Worm (Caenorhabditis elegans) whole organism, L4 larva: ENCODE measurements around the gene C45G9.8.

Experiments used
- D1046.2 ChIP-seq: fragments of 200-800 bp; sonication (Bioruptor generic); IDR thresholded peaks from 2 replicates; pipeline ENCODE4 v1.3.6; 2022; ENCODE audit warnings: missing genetic modification characterization, missing compliant biosample characterization
- F26F4.8 ChIP-seq: fragments of 200-800 bp; sonication (Bioruptor generic); conservative IDR thresholded peaks from 2 replicates; pipeline ENCODE4 v1.3.6; 2022; ENCODE audit warnings: missing genetic modification characterization, missing compliant biosample characterization
- T20F7.1 ChIP-seq: fragments of 200-800 bp; sonication (Bioruptor generic); optimal IDR thresholded peaks from 2 replicates; lab custom pipeline; 2018; ENCODE audit warnings: mild to moderate bottlenecking, missing genetic modification characterization, missing compliant biosample characterization
- Y48G9A.11 ChIP-seq: fragments of 200-800 bp; sonication (Bioruptor generic); IDR thresholded peaks from 2 replicates; pipeline ENCODE4 v1.3.6; 2022; ENCODE audit warnings: missing genetic modification reagents, missing genetic modification characterization, missing compliant biosample characterization
- Y75B8A.6 ChIP-seq: fragments of 200-800 bp; sonication (Bioruptor generic); IDR thresholded peaks from 2 replicates; pipeline ENCODE4 v1.3.6; 2022; ENCODE audit warnings: missing genetic modification reagents, missing genetic modification characterization, missing compliant biosample characterization
- ZK546.5 ChIP-seq, 2 experiments: sonication (generic microtip); optimal IDR thresholded peaks; 2 replicates each; lab custom pipeline; 2017; ENCODE audit warnings: missing biosample characterization in 2 of 2, missing genetic modification characterization in 2 of 2
- aly-2 ChIP-seq: sonication (generic microtip); optimal IDR thresholded peaks from 2 replicates; lab custom pipeline; 2018; ENCODE audit warnings: missing biosample characterization, missing genetic modification characterization
- ceh-82 ChIP-seq: sonication (generic microtip); optimal IDR thresholded peaks from 2 replicates; lab custom pipeline; 2017; ENCODE audit warnings: missing biosample characterization, missing genetic modification characterization
- ctbp-1 ChIP-seq: fragments of 200-800 bp; sonication (Bioruptor generic); IDR thresholded peaks from 2 replicates; pipeline ENCODE4 v1.3.6; 2022; ENCODE audit warnings: missing genetic modification reagents, missing genetic modification characterization, missing compliant biosample characterization
- daf-16 ChIP-seq, 3 experiments: sonication (generic microtip); optimal IDR thresholded peaks; 2 replicates each; lab custom pipeline; 2016 to 2017; ENCODE audit warnings: missing genetic modification characterization in 3 of 3, missing genetic modification reagents in 3 of 3, mild to moderate bottlenecking in 2 of 3, missing compliant biosample characterization in 2 of 3, missing biosample characterization in 1 of 3, moderate library complexity in 1 of 3
- daf-19 ChIP-seq: fragments of 200-800 bp; sonication (Bioruptor generic); conservative IDR thresholded peaks from 2 replicates; pipeline ENCODE4 v1.3.6; 2022; ENCODE audit warnings: missing genetic modification characterization, missing compliant biosample characterization
- daf-8 ChIP-seq: fragments of 200-800 bp; sonication (Bioruptor generic); IDR thresholded peaks from 2 replicates; pipeline ENCODE4 v1.3.6; 2022; ENCODE audit warnings: missing genetic modification characterization, missing compliant biosample characterization
- dmd-8 ChIP-seq: fragments of 200-800 bp; sonication (Bioruptor generic); IDR thresholded peaks from 2 replicates; pipeline ENCODE4 v1.3.6; 2022; ENCODE audit warnings: missing genetic modification characterization, missing compliant biosample characterization
- dmd-9 ChIP-seq: fragments of 200-800 bp; sonication (Bioruptor generic); IDR thresholded peaks from 2 replicates; pipeline ENCODE4 v1.3.6; 2022; ENCODE audit warnings: missing genetic modification reagents, missing genetic modification characterization, missing compliant biosample characterization
- dpl-1 ChIP-seq: fragments of 150-350 bp; optimal IDR thresholded peaks from 2 replicates; lab custom pipeline; 2014; ENCODE audit warnings: missing biosample characterization, missing genetic modification reagents, missing genetic modification characterization
- duxl-1 ChIP-seq: sonication (generic microtip); optimal IDR thresholded peaks from 2 replicates; lab custom pipeline; 2016; ENCODE audit warnings: mild to moderate bottlenecking, missing genetic modification characterization, moderate library complexity, missing compliant biosample characterization; ENCODE audit not compliant: poor library complexity
- dve-1 ChIP-seq: sonication (generic microtip); optimal IDR thresholded peaks from 2 replicates; lab custom pipeline; 2017; ENCODE audit warnings: antibody characterized with exemption, mild to moderate bottlenecking, missing genetic modification characterization, missing compliant biosample characterization; ENCODE audit not compliant: insufficient read depth
- egl-27 ChIP-seq: sonication (generic microtip); optimal IDR thresholded peaks from 3 replicates; lab custom pipeline; 2017; ENCODE audit warnings: missing biosample characterization, missing genetic modification reagents, missing genetic modification characterization
- egl-43 ChIP-seq: fragments of 200-800 bp; sonication (Bioruptor generic); IDR thresholded peaks from 2 replicates; pipeline ENCODE4 v1.3.6; 2022; ENCODE audit warnings: missing genetic modification reagents, missing genetic modification characterization, missing compliant biosample characterization
- fos-1 ChIP-seq: fragments of 150-350 bp; optimal IDR thresholded peaks from 2 replicates; lab custom pipeline; 2014; ENCODE audit warnings: missing biosample characterization, missing genetic modification characterization
- gei-8 ChIP-seq: fragments of 200-800 bp; sonication (Bioruptor generic); optimal IDR thresholded peaks from 2 replicates; lab custom pipeline; 2018; ENCODE audit warnings: mild to moderate bottlenecking, missing genetic modification characterization, missing compliant biosample characterization
- hlh-30 ChIP-seq: sonication (generic microtip); optimal IDR thresholded peaks from 2 replicates; lab custom pipeline; 2017; ENCODE audit warnings: antibody characterized with exemption, mild to moderate bottlenecking, missing genetic modification characterization, missing compliant biosample characterization; ENCODE audit not compliant: insufficient read depth
- hmg-1.1 ChIP-seq: fragments of 200-800 bp; sonication (Bioruptor generic); IDR thresholded peaks from 2 replicates; pipeline ENCODE4 v1.3.6; 2022; ENCODE audit warnings: missing genetic modification reagents, missing genetic modification characterization, missing compliant biosample characterization
- jun-1 ChIP-seq: fragments of 150-350 bp; optimal IDR thresholded peaks from 2 replicates; lab custom pipeline; 2014; ENCODE audit warnings: missing biosample characterization, missing genetic modification reagents, missing genetic modification characterization
- lin-1 ChIP-seq: fragments of 200-800 bp; sonication (Bioruptor generic); IDR thresholded peaks from 2 replicates; pipeline ENCODE4 v1.3.6; 2022; ENCODE audit warnings: missing genetic modification reagents, missing genetic modification characterization, missing compliant biosample characterization
- lin-13 ChIP-seq: fragments of 150-350 bp; optimal IDR thresholded peaks from 2 replicates; lab custom pipeline; 2014; ENCODE audit warnings: missing biosample characterization, missing genetic modification reagents, missing genetic modification characterization
- lin-29 ChIP-seq: fragments of 200-800 bp; sonication (Bioruptor generic); IDR thresholded peaks from 2 replicates; pipeline ENCODE4 v1.3.6; 2022; ENCODE audit warnings: missing genetic modification reagents, missing genetic modification characterization, missing compliant biosample characterization
- lin-38 ChIP-seq: fragments of 200-800 bp; sonication (Bioruptor generic); IDR thresholded peaks from 2 replicates; pipeline ENCODE4 v1.3.6; 2022; ENCODE audit warnings: missing genetic modification reagents, missing genetic modification characterization, missing compliant biosample characterization
- madf-9 ChIP-seq: fragments of 200-800 bp; sonication (Bioruptor generic); conservative IDR thresholded peaks from 2 replicates; pipeline ENCODE4 v1.3.6; 2022; ENCODE audit warnings: missing genetic modification reagents, missing genetic modification characterization, missing compliant biosample characterization
- mdl-1 ChIP-seq, 2 experiments: fragments of 150-350 bp in 1 of 2; sonication (generic microtip) in 1 of 2; optimal IDR thresholded peaks; 2 replicates each; lab custom pipeline; 2014 to 2017; ENCODE audit warnings: missing biosample characterization in 2 of 2, missing genetic modification characterization in 2 of 2
- mdt-29 ChIP-seq: fragments of 200-800 bp; sonication (Bioruptor generic); IDR thresholded peaks from 2 replicates; pipeline ENCODE4 v1.3.6; 2022; ENCODE audit warnings: missing genetic modification reagents, missing genetic modification characterization, missing compliant biosample characterization
- mep-1 ChIP-seq: fragments of 150-350 bp; sonication (generic microtip); optimal IDR thresholded peaks from 3 replicates; lab custom pipeline; 2014; ENCODE audit warnings: missing biosample characterization, missing genetic modification characterization
- mes-2 ChIP-seq: sonication (generic microtip); optimal IDR thresholded peaks from 2 replicates; lab custom pipeline; 2016; ENCODE audit warnings: missing genotype, mild to moderate bottlenecking, missing genetic modification characterization, missing compliant biosample characterization; ENCODE audit not compliant: poor library complexity, severe bottlenecking
- mxl-2 ChIP-seq: fragments of 200-800 bp; sonication (Bioruptor generic); conservative IDR thresholded peaks from 2 replicates; pipeline ENCODE4 v1.3.6; 2022; ENCODE audit warnings: missing genetic modification reagents, missing genetic modification characterization, missing compliant biosample characterization
- nhr-11 ChIP-seq: fragments of 150-350 bp; optimal IDR thresholded peaks from 2 replicates; lab custom pipeline; 2014; ENCODE audit warnings: missing biosample characterization, missing genetic modification characterization
- nhr-111 ChIP-seq: fragments of 200-800 bp; sonication (Bioruptor generic); optimal IDR thresholded peaks from 2 replicates; lab custom pipeline; 2018; ENCODE audit warnings: mild to moderate bottlenecking, missing genetic modification characterization, missing compliant biosample characterization
- nhr-42 ChIP-seq: fragments of 200-800 bp; sonication (Bioruptor generic); IDR thresholded peaks from 2 replicates; pipeline ENCODE4 v1.3.6; 2022; ENCODE audit warnings: missing genetic modification characterization, missing compliant biosample characterization
- pha-4 ChIP-seq, 2 experiments: fragments of 150-350 bp in 1 of 2; fragments of 200-800 bp in 1 of 2; sonication (Bioruptor generic) in 1 of 2; IDR thresholded peaks in 1 of 2; optimal IDR thresholded peaks in 1 of 2; 2 replicates each; pipeline versions ENCODE4 v1.3.6 to Lab custom; 2014 to 2022; ENCODE audit warnings: missing genetic modification characterization in 2 of 2, missing genetic modification reagents in 2 of 2, missing biosample characterization in 1 of 2, missing compliant biosample characterization in 1 of 2
- skn-1 ChIP-seq: fragments of 150-350 bp; optimal IDR thresholded peaks from 2 replicates; lab custom pipeline; 2014; ENCODE audit warnings: missing biosample characterization, missing genetic modification characterization
- snpc-1.2 ChIP-seq: fragments of 200-800 bp; sonication (Bioruptor generic); IDR thresholded peaks from 2 replicates; pipeline ENCODE4 v1.3.6; 2022; ENCODE audit warnings: missing genetic modification reagents, missing genetic modification characterization, missing compliant biosample characterization
- spr-3 ChIP-seq: fragments of 200-800 bp; sonication (Bioruptor generic); optimal IDR thresholded peaks from 2 replicates; lab custom pipeline; 2018; ENCODE audit warnings: mild to moderate bottlenecking, missing genetic modification characterization, missing compliant biosample characterization
- unc-62 ChIP-seq, 3 experiments: fragments of 150-350 bp in 1 of 3; sonication (generic microtip); optimal IDR thresholded peaks in 2 of 3; peaks in 1 of 3; 1 replicate in 1 of 3; 2 replicates in 2 of 3; lab custom pipeline; 2014 to 2017; ENCODE audit warnings: missing biosample characterization in 3 of 3, missing genetic modification characterization in 3 of 3, missing genetic modification reagents in 3 of 3, missing genotype in 1 of 3
- vab-7 ChIP-seq: fragments of 200-800 bp; sonication (Bioruptor generic); IDR thresholded peaks from 2 replicates; pipeline ENCODE4 v1.3.6; 2022; ENCODE audit warnings: missing genetic modification reagents, missing genetic modification characterization, missing compliant biosample characterization
- zag-1 ChIP-seq: fragments of 150-350 bp; optimal IDR thresholded peaks from 2 replicates; lab custom pipeline; 2014; ENCODE audit warnings: missing biosample characterization, missing genetic modification characterization
- zfp-2 ChIP-seq: sonication (generic microtip); optimal IDR thresholded peaks from 2 replicates; lab custom pipeline; 2016; ENCODE audit warnings: mild to moderate bottlenecking, missing genetic modification characterization, missing compliant biosample characterization
- zip-11 ChIP-seq: fragments of 200-800 bp; sonication (Bioruptor generic); IDR thresholded peaks from 2 replicates; pipeline ENCODE4 v1.3.6; 2022; ENCODE audit warnings: missing genetic modification characterization, missing compliant biosample characterization
- ztf-11 ChIP-seq: fragments of 150-350 bp; optimal IDR thresholded peaks from 2 replicates; lab custom pipeline; 2014; ENCODE audit warnings: missing biosample characterization, missing genetic modification characterization
- ztf-7 ChIP-seq: fragments of 150-350 bp; optimal IDR thresholded peaks from 2 replicates; lab custom pipeline; 2014; ENCODE audit warnings: missing biosample characterization, missing genetic modification characterization

Gene C45G9.8

ce11 chrIII:5047740-5048139 is 5.7 kb downstream of the C45G9.8 start, which contains the start of gene C45G9.5:
C45G9.5 (plus strand) TSS chrIII:5048117.
- TF ChIP-seq zag-1, result no peak
- TF ChIP-seq ceh-82 (tag; lab: Kevin White, UChicago), result no peak
- no peak for TF ChIP-seq pha-4 (GFP tag; IDR thresholded peaks at IDR 0.05; lab: Robert Waterston, UW)
- TF ChIP-seq pha-4 (tag; optimal IDR thresholded peaks at IDR 0.05; lab: Kevin White, UChicago), result no peak
- TF ChIP-seq mxl-2, result no peak
- no peak for TF ChIP-seq nhr-111 (GFP tag; lab: Kevin White, UChicago)
- no peak for TF ChIP-seq dve-1
- TF ChIP-seq Y48G9A.11 (GFP tag; lab: Robert Waterston, UW), result no peak
- TF ChIP-seq daf-8 (GFP tag; lab: Robert Waterston, UW), result no peak
- TF ChIP-seq, all 104 proteins: peak for 0

ce11 chrIII:5047175-5047574 is 6.3 kb downstream of the C45G9.8 start, which contains the start of gene txbp-3:
txbp-3 (minus strand) TSS chrIII:5047459.
- TF ChIP-seq lin-38 (GFP tag; lab: Robert Waterston, UW) (no peak), skn-1 (tag; lab: Kevin White, UChicago) (no peak), zip-11 (GFP tag; lab: Robert Waterston, UW) (no peak), vab-7 (GFP tag; lab: Robert Waterston, UW) (no peak), jun-1 (tag; lab: Kevin White, UChicago) (no peak), gei-8 (GFP tag; lab: Kevin White, UChicago) (no peak), ctbp-1 (no peak), T20F7.1 (peak; percentile 25), Y48G9A.11 (GFP tag; lab: Robert Waterston, UW) (no peak), nhr-42 (no peak), dpl-1 (GFP tag; lab: Kevin White, UChicago) (peak; percentile 54), madf-9 (GFP tag; lab: Robert Waterston, UW) (no peak), daf-19 (no peak), lin-29 (GFP tag; lab: Robert Waterston, UW) (no peak), dmd-9 (GFP tag; lab: Robert Waterston, UW) (no peak), lin-13 (no peak), ztf-11 (tag; lab: Kevin White, UChicago) (no peak), spr-3 (GFP tag; lab: Kevin White, UChicago) (no peak), zfp-2 (tag; lab: Kevin White, UChicago) (no peak), F26F4.8 (GFP tag; lab: Robert Waterston, UW) (no peak), Y75B8A.6 (GFP tag; lab: Robert Waterston, UW) (no peak), egl-27 (tag; lab: Kevin White, UChicago) (no peak), ztf-7 (tag; lab: Kevin White, UChicago) (no peak), mdl-1 (tag; optimal IDR thresholded peaks at IDR 0.05; lab: Kevin White, UChicago) (peak in 1 of 2 experiments; percentile 5), dmd-8 (GFP tag; lab: Robert Waterston, UW) (no peak), pha-4 (GFP tag; IDR thresholded peaks at IDR 0.05; lab: Robert Waterston, UW) (no peak), pha-4 (tag; optimal IDR thresholded peaks at IDR 0.05; lab: Kevin White, UChicago) (peak; percentile 76), D1046.2 (no peak), aly-2 (tag; lab: Kevin White, UChicago) (no peak), ZK546.5 (tag; optimal IDR thresholded peaks at IDR 0.05; lab: Kevin White, UChicago) (no peak), lin-1 (GFP tag; lab: Robert Waterston, UW) (no peak), snpc-1.2 (GFP tag; lab: Robert Waterston, UW) (no peak), duxl-1 (tag; lab: Kevin White, UChicago) (no peak), unc-62 (GFP tag; optimal IDR thresholded peaks at IDR 0.05 in 1 of 2; lab: Kevin White, UChicago) (peak in 1 of 2 experiments; percentile 20), unc-62 (tag; optimal IDR thresholded peaks at IDR 0.05; lab: Kevin White, UChicago) (no peak), fos-1 (tag; lab: Kevin White, UChicago) (no peak), mdt-29 (no peak), egl-43 (GFP tag; lab: Robert Waterston, UW) (no peak), mep-1 (peak; percentile 71), nhr-11 (tag; lab: Kevin White, UChicago) (no peak), hmg-1.1 (GFP tag; lab: Robert Waterston, UW) (no peak), mes-2 (tag; lab: Kevin White, UChicago) (peak; percentile 83), daf-16 (GFP tag; optimal IDR thresholded peaks at IDR 0.05; lab: Kevin White, UChicago) (no peak), daf-16 (tag; optimal IDR thresholded peaks at IDR 0.05; lab: Kevin White, UChicago) (peak; percentile 24), hlh-30 (tag; lab: Kevin White, UChicago) (peak; percentile 58)
